Fruit fly (Drosophila melanogaster) whole organism, embryonic: Measurements from ENCODE around the gene CG43062.

Experiments
- Abd-B ChIP-seq: fragments of 200-800 bp; sonication (Bioruptor generic); optimal IDR thresholded peaks from 2 replicates; lab custom pipeline; 2018; ENCODE audit warnings: missing biosample characterization, mild to moderate bottlenecking, missing genetic modification characterization, moderate library complexity
- Antp ChIP-seq: fragments of 200-800 bp; sonication (Bioruptor generic); optimal IDR thresholded peaks from 3 replicates; lab custom pipeline; 2016; ENCODE audit warnings: missing biosample characterization, missing genetic modification characterization
- CG10431 ChIP-seq: fragments of 200-800 bp; sonication (Bioruptor generic); optimal IDR thresholded peaks from 3 replicates; lab custom pipeline; 2018; ENCODE audit warnings: missing biosample characterization, mild to moderate bottlenecking, missing genetic modification characterization
- CG10543 ChIP-seq: fragments of 200-800 bp; sonication (Bioruptor generic); optimal IDR thresholded peaks from 3 replicates; lab custom pipeline; 2017; ENCODE audit warnings: missing biosample characterization, mild to moderate bottlenecking, missing genetic modification characterization, moderate library complexity
- CG12104 ChIP-seq: fragments of 200-800 bp; sonication (Bioruptor generic); optimal IDR thresholded peaks from 3 replicates; lab custom pipeline; 2016; ENCODE audit warnings: missing biosample characterization, missing genetic modification characterization
- CG14667 ChIP-seq: fragments of 200-800 bp; sonication (Bioruptor generic); IDR thresholded peaks from 2 replicates; pipeline ENCODE4 v1.3.6; 2022; ENCODE audit warnings: missing biosample characterization, missing genetic modification characterization
- CG1603 ChIP-seq: fragments of 200-800 bp; sonication (Bioruptor generic); optimal IDR thresholded peaks from 2 replicates; lab custom pipeline; 2019; ENCODE audit warnings: missing biosample characterization, mild to moderate bottlenecking, missing genetic modification characterization, moderate library complexity
- CG17186 ChIP-seq: fragments of 200-800 bp; sonication (Bioruptor generic); optimal IDR thresholded peaks from 3 replicates; lab custom pipeline; 2017; ENCODE audit warnings: missing biosample characterization, missing genetic modification reagents, missing genetic modification characterization
- CG18619 ChIP-seq: fragments of 200-800 bp; sonication (Bioruptor generic); optimal IDR thresholded peaks from 3 replicates; lab custom pipeline; 2017; ENCODE audit warnings: missing biosample characterization, mild to moderate bottlenecking, missing genetic modification characterization
- CG2202 ChIP-seq: fragments of 200-800 bp; sonication (Bioruptor generic); optimal IDR thresholded peaks from 2 replicates; lab custom pipeline; 2018; ENCODE audit warnings: missing biosample characterization, mild to moderate bottlenecking, missing genetic modification characterization
- CG30431 ChIP-seq: fragments of 200-800 bp; sonication (Bioruptor generic); optimal IDR thresholded peaks from 2 replicates; lab custom pipeline; 2017; ENCODE audit warnings: missing biosample characterization, missing genetic modification characterization
- CG32767 ChIP-seq: fragments of 200-800 bp; sonication (Bioruptor generic); IDR thresholded peaks from 2 replicates; pipeline ENCODE4 v1.3.6; 2022; ENCODE audit warnings: missing biosample characterization, missing genetic modification characterization
- CG3726 ChIP-seq: fragments of 200-800 bp; sonication (Bioruptor generic); IDR thresholded peaks from 3 replicates; pipeline ENCODE4, ENCODE4 v1.3.6; 2022; ENCODE audit warnings: missing biosample characterization, missing genetic modification characterization
- CG4404 ChIP-seq: fragments of 200-800 bp; sonication (Bioruptor generic); IDR thresholded peaks from 2 replicates; pipeline ENCODE4 v1.3.6; 2022; ENCODE audit warnings: missing biosample characterization, missing genetic modification characterization
- CG4617 ChIP-seq: fragments of 200-800 bp; sonication (Bioruptor generic); optimal IDR thresholded peaks from 3 replicates; lab custom pipeline; 2016; ENCODE audit warnings: missing biosample characterization, missing genetic modification characterization, borderline replicate concordance
- CG6175 ChIP-seq: fragments of 200-800 bp; sonication (Bioruptor generic); IDR thresholded peaks from 3 replicates; pipeline ENCODE4 v1.3.6; 2022; ENCODE audit warnings: missing biosample characterization, missing genetic modification characterization
- CTCF ChIP-seq: fragments of 200-800 bp; sonication (Bioruptor generic); optimal IDR thresholded peaks from 2 replicates; lab custom pipeline; 2017; ENCODE audit warnings: missing biosample characterization, mild to moderate bottlenecking, missing genetic modification characterization, moderate library complexity
- CoRest ChIP-seq: fragments of 200-800 bp; sonication (Bioruptor generic); optimal IDR thresholded peaks from 3 replicates; lab custom pipeline; 2018; ENCODE audit warnings: missing biosample characterization, mild to moderate bottlenecking, missing genetic modification characterization, moderate library complexity
- D ChIP-seq, 2 experiments: fragments of 200-800 bp in 1 of 2; fragments of >200 bp in 1 of 2; sonication (Bioruptor generic) in 1 of 2; optimal IDR thresholded peaks; 2 replicates in 1 of 2; 3 replicates in 1 of 2; lab custom pipeline; 2017; ENCODE audit warnings: mild to moderate bottlenecking in 1 of 2, missing biosample characterization in 1 of 2, missing genetic modification characterization in 1 of 2, missing genetic modification reagents in 1 of 2
- D19B ChIP-seq: fragments of 200-800 bp; sonication (Bioruptor generic); optimal IDR thresholded peaks from 2 replicates; lab custom pipeline; 2017; ENCODE audit warnings: missing biosample characterization, mild to moderate bottlenecking, missing genetic modification characterization
- Dfd ChIP-seq, 2 experiments: fragments of >200 bp; optimal IDR thresholded peaks; 2 replicates each; lab custom pipeline; 2017; ENCODE audit warnings: missing biosample characterization in 2 of 2, missing genetic modification characterization in 2 of 2
- Dll ChIP-seq: fragments of 200-800 bp; sonication (Bioruptor generic); IDR thresholded peaks from 4 replicates; pipeline ENCODE4 v1.3.6; 2022; ENCODE audit warnings: missing biosample characterization, missing genetic modification characterization; ENCODE audit not compliant: partially characterized antibody
- E2f2 ChIP-seq: fragments of 200-800 bp; sonication (Bioruptor generic); IDR thresholded peaks from 2 replicates; pipeline ENCODE4 v1.3.6; 2022; ENCODE audit warnings: missing biosample characterization, missing genetic modification characterization
- ERR ChIP-seq: fragments of 200-800 bp; sonication (Bioruptor generic); optimal IDR thresholded peaks from 2 replicates; lab custom pipeline; 2016; ENCODE audit warnings: missing biosample characterization, missing genetic modification characterization
- Fer3 ChIP-seq: fragments of 200-800 bp; sonication (Bioruptor generic); optimal IDR thresholded peaks from 2 replicates; lab custom pipeline; 2018; ENCODE audit warnings: missing biosample characterization, mild to moderate bottlenecking, missing genetic modification characterization, moderate library complexity
- HmgD ChIP-seq: fragments of 200-800 bp; sonication (Bioruptor generic); optimal IDR thresholded peaks from 3 replicates; lab custom pipeline; 2016; ENCODE audit warnings: missing biosample characterization, missing genetic modification characterization
- Hmr ChIP-seq: fragments of 200-800 bp; sonication (Bioruptor generic); optimal IDR thresholded peaks from 3 replicates; lab custom pipeline; 2017; ENCODE audit warnings: mild to moderate bottlenecking, missing biosample characterization, missing genetic modification reagents, missing genetic modification characterization
- Hmx ChIP-seq: fragments of 200-800 bp; sonication (Bioruptor generic); optimal IDR thresholded peaks from 2 replicates; lab custom pipeline; 2016; ENCODE audit warnings: missing biosample characterization, missing genetic modification characterization
- Jarid2 ChIP-seq: fragments of 200-800 bp; sonication (Bioruptor generic); optimal IDR thresholded peaks from 3 replicates; lab custom pipeline; 2017; ENCODE audit warnings: mild to moderate bottlenecking, missing biosample characterization, missing genetic modification reagents, missing genetic modification characterization
- NFAT ChIP-seq: fragments of 200-800 bp; sonication (Bioruptor generic); IDR thresholded peaks from 2 replicates; pipeline ENCODE4 v1.3.6; 2022; ENCODE audit warnings: missing biosample characterization, missing genetic modification characterization
- Pdp1 ChIP-seq, 2 experiments: fragments of 200-800 bp; sonication (Bioruptor generic); optimal IDR thresholded peaks; 3 replicates each; lab custom pipeline; 2016; ENCODE audit warnings: missing biosample characterization in 2 of 2, missing genetic modification characterization in 2 of 2, mild to moderate bottlenecking in 1 of 2, moderate library complexity in 1 of 2
- Poxn ChIP-seq: fragments of 200-800 bp; sonication (Bioruptor generic); IDR thresholded peaks from 2 replicates; pipeline ENCODE4 v1.3.6; 2022; ENCODE audit warnings: missing biosample characterization, missing genetic modification characterization
- Sox102F ChIP-seq: fragments of 200-800 bp; sonication (Bioruptor generic); optimal IDR thresholded peaks from 2 replicates; lab custom pipeline; 2018; ENCODE audit warnings: missing biosample characterization, mild to moderate bottlenecking, missing genetic modification characterization, moderate library complexity
- Spps ChIP-seq: fragments of 200-800 bp; sonication (Bioruptor generic); optimal IDR thresholded peaks from 2 replicates; lab custom pipeline; 2018; ENCODE audit warnings: missing biosample characterization, mild to moderate bottlenecking, missing genetic modification characterization
- ap ChIP-seq: fragments of 200-800 bp; sonication (Bioruptor generic); IDR thresholded peaks from 2 replicates; pipeline ENCODE4 v1.3.6; 2022; ENCODE audit warnings: missing biosample characterization, missing genetic modification characterization
- ara ChIP-seq: fragments of 200-800 bp; sonication (Bioruptor generic); IDR thresholded peaks from 2 replicates; pipeline ENCODE4 v1.3.6; 2022; ENCODE audit warnings: missing biosample characterization, missing genetic modification characterization
- cg ChIP-seq: fragments of 200-800 bp; sonication (Bioruptor generic); optimal IDR thresholded peaks from 3 replicates; lab custom pipeline; 2019; ENCODE audit warnings: missing biosample characterization, mild to moderate bottlenecking, missing genetic modification characterization, moderate library complexity
- da ChIP-seq: fragments of 200-800 bp; sonication (Bioruptor generic); optimal IDR thresholded peaks from 2 replicates; lab custom pipeline; 2016; ENCODE audit warnings: missing biosample characterization, missing genetic modification characterization
- en ChIP-seq: fragments of 200-800 bp; sonication (Bioruptor generic); optimal IDR thresholded peaks from 2 replicates; lab custom pipeline; 2016; ENCODE audit warnings: missing biosample characterization, missing genetic modification characterization
- gem ChIP-seq: fragments of 200-800 bp; sonication (Bioruptor generic); optimal IDR thresholded peaks from 2 replicates; lab custom pipeline; 2019; ENCODE audit warnings: missing biosample characterization, mild to moderate bottlenecking, missing genetic modification characterization, moderate library complexity
- grn ChIP-seq: fragments of 200-800 bp; sonication (Bioruptor generic); optimal IDR thresholded peaks from 3 replicates; lab custom pipeline; 2017; ENCODE audit warnings: missing biosample characterization, missing genetic modification characterization
- ham ChIP-seq: fragments of 200-800 bp; sonication (Bioruptor generic); IDR thresholded peaks from 2 replicates; pipeline ENCODE4 v1.3.6; 2022; ENCODE audit warnings: missing biosample characterization, missing genetic modification characterization
- insv ChIP-seq, 2 experiments: fragments of 200-800 bp; sonication (Bioruptor generic); optimal IDR thresholded peaks; 3 replicates each; lab custom pipeline; 2016 to 2018; ENCODE audit warnings: missing biosample characterization in 2 of 2, missing genetic modification characterization in 2 of 2
- pho ChIP-seq: fragments of 200-800 bp; sonication (Bioruptor generic); optimal IDR thresholded peaks from 2 replicates; lab custom pipeline; 2016; ENCODE audit warnings: missing biosample characterization, missing genetic modification characterization
- phol ChIP-seq: fragments of 200-800 bp; sonication (Bioruptor generic); optimal IDR thresholded peaks from 3 replicates; lab custom pipeline; 2018; ENCODE audit warnings: missing biosample characterization, mild to moderate bottlenecking, missing genetic modification characterization, moderate library complexity
- salm ChIP-seq: fragments of 200-800 bp; sonication (Bioruptor generic); optimal IDR thresholded peaks from 2 replicates; lab custom pipeline; 2018; ENCODE audit warnings: missing biosample characterization, mild to moderate bottlenecking, missing genetic modification characterization
- sd ChIP-seq: fragments of 200-800 bp; sonication (Bioruptor generic); optimal IDR thresholded peaks from 3 replicates; lab custom pipeline; 2018; ENCODE audit warnings: missing biosample characterization, mild to moderate bottlenecking, missing genetic modification characterization, moderate library complexity
- sens ChIP-seq: fragments of 200-800 bp; sonication (Bioruptor generic); peaks from one replicate; lab custom pipeline; 2016; ENCODE audit warnings: missing biosample characterization, missing genetic modification characterization
- ssp ChIP-seq: fragments of 200-800 bp; sonication (Bioruptor generic); IDR thresholded peaks from 2 replicates; pipeline ENCODE4 v1.3.6; 2022; ENCODE audit warnings: missing biosample characterization, missing genetic modification characterization
- stc ChIP-seq: fragments of 200-800 bp; sonication (Bioruptor generic); IDR thresholded peaks from 2 replicates; pipeline ENCODE4 v1.3.6; 2022; ENCODE audit warnings: missing biosample characterization, missing genetic modification characterization
- unc-4 ChIP-seq: fragments of 200-800 bp; sonication (Bioruptor generic); IDR thresholded peaks from 2 replicates; pipeline ENCODE4 v1.3.6; 2022; ENCODE audit warnings: missing biosample characterization, missing genetic modification characterization; ENCODE audit not compliant: partially characterized antibody

The CG43062 gene

DNA sequence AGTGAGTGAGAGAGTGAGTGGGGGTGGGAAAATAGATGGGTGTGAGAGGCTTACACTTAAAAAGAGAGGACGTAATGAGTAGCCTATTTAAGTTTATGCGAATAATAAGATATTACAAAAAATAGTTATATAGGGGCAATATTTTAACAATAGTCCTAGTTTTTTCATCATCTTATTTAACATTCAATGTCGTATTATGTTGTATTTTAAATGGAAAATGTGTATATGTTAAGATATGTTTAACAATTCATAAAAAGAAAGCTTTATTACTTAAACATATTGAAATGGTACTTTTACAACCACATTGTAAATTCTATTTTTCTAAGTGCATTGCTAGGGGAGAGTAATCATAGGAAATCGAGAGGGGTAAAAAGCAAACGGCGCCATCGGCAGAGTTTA lies 23.9 kb downstream of the CG43062 start (continued):
- TF ChIP-seq CG10543 (GFP tag; lab: Kevin White, UChicago) (peak; percentile 75), CG18619 (GFP tag; lab: Kevin White, UChicago) (peak; percentile 70), sens (GFP tag; lab: Kevin White, UChicago) (peak; percentile 89), CG6175 (GFP tag; lab: Robert Waterston, UW) (no peak), Pdp1 (GFP tag; optimal IDR thresholded peaks at IDR 0.05; lab: Kevin White, UChicago) (peak; percentile 6 to 37), grn (no peak), CG17186 (GFP tag; lab: Kevin White, UChicago) (no peak), NFAT (GFP tag; lab: Robert Waterston, UW) (no peak), insv (GFP tag; optimal IDR thresholded peaks at IDR 0.05; lab: Kevin White, UChicago) (peak in 1 of 2 experiments; percentile 26), unc-4 (GFP tag; lab: Robert Waterston, UW) (no peak), CG14667 (GFP tag; lab: Robert Waterston, UW) (no peak), HmgD (no peak), Poxn (no peak), Hmx (GFP tag; lab: Kevin White, UChicago) (no peak), ssp (GFP tag; lab: Robert Waterston, UW) (peak; percentile 11; the same call in 1 of the 2 replicates), Abd-B (GFP tag; lab: Kevin White, UChicago) (peak; percentile 54), CG30431 (GFP tag; lab: Kevin White, UChicago) (no peak), phol (tag; lab: Kevin White, UChicago) (peak; percentile 74), Spps (tag; lab: Kevin White, UChicago) (peak; percentile 45), en (GFP tag; lab: Kevin White, UChicago) (no peak), Dll (GFP tag; lab: Robert Waterston, UW) (no peak), CG4617 (GFP tag; lab: Kevin White, UChicago) (peak; percentile 21), Dfd (GFP tag; optimal IDR thresholded peaks at IDR 0.05; lab: Kevin White, UChicago) (no peak), CG1603 (tag; lab: Kevin White, UChicago) (no peak), Hmr (peak; percentile 84), Antp (GFP tag; lab: Kevin White, UChicago) (no peak), ERR (GFP tag; lab: Kevin White, UChicago) (no peak), cg (no peak), ham (GFP tag; lab: Robert Waterston, UW) (no peak), Jarid2 (GFP tag; lab: Kevin White, UChicago) (no peak), salm (tag; lab: Kevin White, UChicago) (no peak), CG32767 (GFP tag; lab: Robert Waterston, UW) (peak; percentile 48; the same call in 1 of the 2 replicates), D (optimal IDR thresholded peaks at IDR 0.05; lab: Kevin White, UChicago) (no peak), D (GFP tag; optimal IDR thresholded peaks at IDR 0.05; lab: Kevin White, UChicago) (peak; percentile 74), CoRest (peak; percentile 89), sd (tag; lab: Kevin White, UChicago) (peak; percentile 4), ara (GFP tag; lab: Robert Waterston, UW) (no peak), gem (tag; lab: Kevin White, UChicago) (peak; percentile 92), Fer3 (tag; lab: Kevin White, UChicago) (peak; percentile 82), D19B (GFP tag; lab: Kevin White, UChicago) (peak; percentile 18), CG4404 (GFP tag; lab: Robert Waterston, UW) (peak; percentile 39; the same call in 1 of the 2 replicates), Sox102F (peak; percentile 74), stc (GFP tag; lab: Robert Waterston, UW) (peak; percentile 56), ap (no peak), E2f2 (GFP tag; lab: Robert Waterston, UW) (peak; percentile 28; the same call in 1 of the 2 replicates), CG10431 (peak; percentile 43), CG12104 (GFP tag; lab: Kevin White, UChicago) (peak; percentile 61), pho (peak; percentile 5), CG3726 (no peak), CTCF (no peak), da (GFP tag; lab: Kevin White, UChicago) (no peak), CG2202 (peak; percentile 20)
